Fruit fly (Drosophila melanogaster): Measurements from ENCODE around the gene CG45072.
A peak's percentile ranks its signal among the peaks of the same experiment; 100 is the strongest.

Gene CG45072

DNA sequence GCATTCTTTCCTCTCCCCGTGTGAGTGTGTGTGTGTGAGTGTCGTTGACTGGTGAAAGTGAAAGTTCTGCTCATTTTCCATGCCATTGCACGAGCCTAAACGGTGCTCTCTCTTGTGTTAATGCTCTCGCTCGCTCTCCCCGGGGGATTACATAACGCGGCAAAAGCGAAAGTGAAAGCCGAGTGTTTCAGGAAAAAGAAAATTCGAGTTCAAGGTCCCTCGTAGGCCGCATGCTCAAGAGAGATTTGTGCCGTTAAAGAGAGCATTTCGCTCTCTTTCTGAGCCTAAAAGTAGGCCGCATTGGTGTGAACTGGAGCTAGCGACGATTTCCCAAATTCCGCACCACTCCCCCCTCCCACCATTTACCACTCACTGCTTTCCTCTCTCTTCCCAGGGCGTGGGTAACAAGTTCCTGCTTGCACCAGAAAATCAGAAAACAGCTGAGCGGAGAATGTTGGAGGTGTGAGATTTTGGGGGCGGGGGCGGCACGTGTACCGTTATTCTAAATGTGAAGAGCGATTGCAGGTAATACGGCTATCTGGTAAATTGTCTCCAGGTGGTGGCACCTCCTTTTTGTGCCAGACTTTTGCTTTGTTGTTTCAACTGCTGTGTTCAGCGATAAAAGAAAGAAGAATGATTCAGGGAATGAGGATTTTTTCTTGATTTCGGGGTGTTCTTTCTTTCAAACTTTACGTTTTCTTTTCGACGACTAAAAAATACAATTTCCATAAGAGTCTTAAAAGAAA, 32.6 kb downstream of the CG45072 start:
- no peak for TF ChIP-seq pan (optimal IDR thresholded peaks at IDR 0.05)
- TF ChIP-seq EcR (GFP tag; optimal IDR thresholded peaks at IDR 0.05) = peak in 1 of 2 experiments; percentile 64
- TF ChIP-seq usp (GFP tag; optimal IDR thresholded peaks at IDR 0.05) = no peak
- TF ChIP-seq CG8478 (optimal IDR thresholded peaks at IDR 0.05) = no peak
- no peak for TF ChIP-seq Dll (optimal IDR thresholded peaks at IDR 0.05)
- no peak for TF ChIP-seq psq (optimal IDR thresholded peaks at IDR 0.05)

DNA sequence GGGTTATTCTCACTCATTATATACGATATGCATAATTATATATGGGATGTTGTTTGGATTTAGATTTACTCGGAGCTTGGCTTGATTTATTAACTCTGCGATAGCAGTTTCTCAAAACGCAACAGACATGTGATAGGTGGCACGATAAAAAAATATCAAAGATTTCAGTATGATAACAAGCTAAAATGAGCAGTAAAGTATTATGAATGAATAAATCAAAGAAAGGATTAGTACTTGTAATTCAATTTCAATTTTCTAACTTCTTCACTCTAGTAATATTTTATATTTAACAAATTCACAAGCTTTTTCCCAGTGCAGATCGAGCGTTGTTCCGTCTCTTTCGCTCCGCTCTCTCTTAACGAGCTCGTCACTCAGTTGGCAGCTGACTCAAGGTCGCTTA, 38.9 kb downstream of the CG45072 start:
- TF ChIP-seq Dll (optimal IDR thresholded peaks at IDR 0.05) (no peak), psq (optimal IDR thresholded peaks at IDR 0.05) (no peak), CG8478 (optimal IDR thresholded peaks at IDR 0.05) (no peak), EcR (GFP tag; optimal IDR thresholded peaks at IDR 0.05) (no peak), pan (optimal IDR thresholded peaks at IDR 0.05) (no peak), usp (GFP tag; optimal IDR thresholded peaks at IDR 0.05) (no peak)

DNA sequence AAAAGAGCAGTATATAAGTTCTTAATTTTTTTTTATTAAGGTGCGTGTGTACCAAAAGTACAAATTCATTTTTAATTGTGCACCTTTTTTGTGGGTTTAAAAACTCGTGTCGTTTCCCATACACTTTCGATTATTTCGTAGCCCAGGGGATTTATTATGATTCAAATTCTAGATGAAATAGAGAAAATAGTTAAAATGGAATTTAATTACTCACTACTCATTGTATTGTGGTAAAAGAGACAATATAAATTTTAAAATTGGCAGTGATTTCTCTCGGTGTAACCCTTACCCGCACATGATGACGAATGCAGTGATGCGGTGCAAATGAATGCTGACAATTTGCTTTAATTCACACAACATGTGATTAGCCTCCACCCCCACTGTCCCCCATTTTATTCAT, 39.8 kb downstream of the CG45072 start:
- TF ChIP-seq CG8478 (optimal IDR thresholded peaks at IDR 0.05) (no peak), psq (optimal IDR thresholded peaks at IDR 0.05) (no peak), pan (optimal IDR thresholded peaks at IDR 0.05) (no peak), Dll (optimal IDR thresholded peaks at IDR 0.05) (no peak), EcR (GFP tag; optimal IDR thresholded peaks at IDR 0.05) (no peak), usp (GFP tag; optimal IDR thresholded peaks at IDR 0.05) (no peak)

DNA sequence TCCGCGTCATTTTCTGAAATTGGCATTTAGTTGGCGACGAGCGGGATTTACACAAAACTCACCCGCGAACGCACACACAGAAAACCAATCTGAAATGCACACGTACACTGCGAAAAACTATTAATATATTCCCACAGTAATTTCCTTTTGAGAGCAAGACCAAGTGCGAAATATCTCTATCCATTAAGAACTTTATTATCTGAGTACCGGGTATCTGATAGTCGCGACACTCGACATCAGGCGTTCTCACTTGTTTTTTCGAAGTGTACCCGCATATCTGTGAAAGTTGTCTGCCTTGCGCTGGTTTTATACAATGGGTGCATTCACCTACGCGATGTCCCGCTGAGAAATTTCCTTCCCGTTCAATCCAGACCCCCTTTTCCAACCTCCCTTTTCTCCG, 47.0 kb downstream of the CG45072 start:
- no peak for TF ChIP-seq psq (optimal IDR thresholded peaks at IDR 0.05)
- TF ChIP-seq EcR (GFP tag; optimal IDR thresholded peaks at IDR 0.05) = peak in 1 of 2 experiments; percentile 21

Measured in whole organism.